Fruit fly (Drosophila melanogaster) S2 (cell line): Measurements from ENCODE around the gene CG43779.

ENCODE experiments used
- CG8478 ChIP-seq: fragments of >200 bp; optimal IDR thresholded peaks from 2 replicates; lab custom pipeline; 2018
- CTCF ChIP-seq, 2 experiments: fragments of >200 bp; optimal IDR thresholded peaks; 2 replicates each; lab custom pipeline; 2018

- TF ChIP-seq CG8478 (lab: Kevin White, UChicago) (no peak), CTCF (optimal IDR thresholded peaks at IDR 0.05; lab: Kevin White, UChicago) (no peak)
Observed at dm6 chr2L:13347473-13347872, 40.9 kb upstream of the CG43779 start, which contains the start of gene CG16826.
